Fruit fly (Drosophila melanogaster): ENCODE data around the gene Upf1.

DNA sequence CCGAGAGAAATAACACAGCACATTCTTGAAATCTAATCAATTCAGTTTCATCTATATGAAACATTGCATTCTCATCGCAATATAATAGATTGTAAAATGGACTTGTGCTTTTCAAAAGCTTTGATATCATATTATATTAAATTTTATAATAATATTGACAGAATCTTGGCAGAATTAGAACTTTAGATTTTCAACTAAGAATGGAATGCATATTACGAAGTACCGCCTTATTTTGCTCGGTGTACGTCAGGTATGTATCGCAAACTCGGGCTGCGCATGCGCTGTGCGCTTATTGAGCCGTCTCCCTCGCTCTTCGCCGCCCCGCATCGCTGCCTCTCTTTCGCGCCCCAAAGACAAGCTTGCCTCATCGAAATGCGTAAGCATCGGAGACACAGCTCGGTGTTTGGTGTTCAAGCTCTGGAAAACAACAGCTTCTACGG, 10.0 kb upstream of the Upf1 start:
- TF ChIP-seq psq (optimal IDR thresholded peaks at IDR 0.05) (no peak), usp (GFP tag; optimal IDR thresholded peaks at IDR 0.05) (no peak), pan (optimal IDR thresholded peaks at IDR 0.05) (no peak)

Measured in whole organism.